Worm (Caenorhabditis elegans) whole organism, midembryonic: Measurements from ENCODE around the gene nhr-98.

Source experiments
- T22C8.4 ChIP-seq: fragments of 200-800 bp; sonication (Bioruptor generic); IDR thresholded peaks from 2 replicates; pipeline ENCODE4 v1.3.6; 2022; ENCODE audit warnings: missing genetic modification characterization, missing compliant biosample characterization
- cog-1 ChIP-seq: sonication (generic microtip); optimal IDR thresholded peaks from 2 replicates; lab custom pipeline; 2016; ENCODE audit warnings: missing genetic modification characterization, missing compliant biosample characterization
- flt-1 ChIP-seq: fragments of 200-800 bp; sonication (Bioruptor generic); IDR thresholded peaks from 2 replicates; pipeline ENCODE4 v1.3.6; 2022; ENCODE audit warnings: missing genetic modification characterization, missing compliant biosample characterization
- klf-2 ChIP-seq: fragments of 200-800 bp; sonication (Bioruptor generic); conservative IDR thresholded peaks from 2 replicates; pipeline ENCODE4 v1.3.6; 2022; ENCODE audit warnings: missing genetic modification reagents, missing genetic modification characterization, missing compliant biosample characterization
- ref-1 ChIP-seq: fragments of 200-800 bp; sonication (Bioruptor generic); conservative IDR thresholded peaks from 2 replicates; pipeline ENCODE4 v1.3.6; 2022; ENCODE audit warnings: missing genetic modification reagents, missing genetic modification characterization, missing compliant biosample characterization
- ztf-23 ChIP-seq: fragments of 200-800 bp; sonication (Bioruptor generic); IDR thresholded peaks from 2 replicates; pipeline ENCODE4 v1.3.6; 2022; ENCODE audit warnings: missing genetic modification reagents, missing genetic modification characterization, missing compliant biosample characterization
- ztf-29 ChIP-seq: fragments of 200-800 bp; sonication (Bioruptor generic); IDR thresholded peaks from 2 replicates; pipeline ENCODE4 v1.3.6; 2022; ENCODE audit warnings: missing genetic modification reagents, missing genetic modification characterization, missing compliant biosample characterization

DNA sequence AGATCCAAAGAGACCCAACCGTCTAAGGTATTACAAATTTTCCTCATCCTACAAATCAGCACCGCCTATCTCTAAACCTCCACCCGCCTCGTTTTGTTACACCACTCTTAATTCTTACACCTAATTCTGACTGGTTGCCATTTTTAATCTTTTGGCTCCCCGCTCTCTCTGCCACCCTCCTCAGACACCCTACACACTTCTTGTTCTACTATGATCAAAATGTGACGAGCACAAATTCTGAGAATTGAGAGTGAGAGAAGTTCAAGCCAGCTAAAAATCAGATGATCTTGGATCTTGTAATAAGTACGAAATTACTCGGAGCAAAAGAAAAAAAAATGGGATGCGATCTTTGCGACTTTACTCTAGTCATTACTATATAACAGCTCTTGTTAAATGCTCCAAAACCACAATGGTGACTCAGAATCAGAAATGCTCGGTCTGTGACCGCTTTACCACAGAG is 49.4 kb upstream of the nhr-98 start, which contains the start of gene nhr-252:
- TF ChIP-seq flt-1 (GFP tag; lab: Robert Waterston, UW) (no peak), ztf-29 (GFP tag; lab: Robert Waterston, UW) (no peak), ztf-23 (GFP tag; lab: Robert Waterston, UW) (no peak), ref-1 (GFP tag; lab: Robert Waterston, UW) (no peak), T22C8.4 (GFP tag; lab: Robert Waterston, UW) (no peak), cog-1 (tag; lab: Kevin White, UChicago) (no peak), klf-2 (GFP tag; lab: Robert Waterston, UW) (no peak)
